Fruit fly (Drosophila melanogaster) whole organism, embryonic: ENCODE measurements around the gene Ptpmeg2.
A peak's percentile ranks its signal among the peaks of the same experiment; 100 is the strongest.

Experiments used
- ATbp ChIP-seq: fragments of 200-800 bp; sonication (Bioruptor generic); optimal IDR thresholded peaks from 2 replicates; lab custom pipeline; 2017; ENCODE audit warnings: missing biosample characterization, mild to moderate bottlenecking, missing genetic modification characterization, missing genetic modification reagents
- Abd-B ChIP-seq: fragments of 200-800 bp; sonication (Bioruptor generic); optimal IDR thresholded peaks from 2 replicates; lab custom pipeline; 2018; ENCODE audit warnings: missing biosample characterization, mild to moderate bottlenecking, missing genetic modification characterization, moderate library complexity
- Atf-2 ChIP-seq: fragments of 200-800 bp; sonication (Bioruptor generic); optimal IDR thresholded peaks from 2 replicates; lab custom pipeline; 2016; ENCODE audit warnings: missing biosample characterization, missing genetic modification characterization
- Atf6 ChIP-seq: fragments of 200-800 bp; sonication (Bioruptor generic); IDR thresholded peaks from 2 replicates; pipeline ENCODE4 v1.3.6; 2022; ENCODE audit warnings: missing biosample characterization, missing genetic modification characterization
- B-H2 ChIP-seq: fragments of 200-800 bp; sonication (Bioruptor generic); optimal IDR thresholded peaks from 2 replicates; lab custom pipeline; 2018; ENCODE audit warnings: missing biosample characterization, mild to moderate bottlenecking, missing genetic modification characterization
- BEAF-32 ChIP-seq: fragments of 200-800 bp; sonication (Bioruptor generic); optimal IDR thresholded peaks from 3 replicates; lab custom pipeline; 2017; ENCODE audit warnings: missing biosample characterization, missing genetic modification characterization, mild to moderate bottlenecking, moderate library complexity, missing genetic modification reagents
- CG11560 ChIP-seq: fragments of 200-800 bp; sonication (Bioruptor generic); IDR thresholded peaks from 3 replicates; pipeline ENCODE4 v1.3.6; 2022; ENCODE audit warnings: missing biosample characterization, missing genetic modification characterization
- CG12155 ChIP-seq: fragments of 200-800 bp; sonication (Bioruptor generic); optimal IDR thresholded peaks from 3 replicates; lab custom pipeline; 2016; ENCODE audit warnings: missing biosample characterization, missing genetic modification characterization
- CG13624 ChIP-seq: fragments of 200-800 bp; sonication (Bioruptor generic); optimal IDR thresholded peaks from 2 replicates; lab custom pipeline; 2016; ENCODE audit warnings: missing biosample characterization, missing genetic modification characterization
- CG15696 ChIP-seq: fragments of 200-800 bp; sonication (Bioruptor generic); optimal IDR thresholded peaks from 2 replicates; lab custom pipeline; 2019; ENCODE audit warnings: missing biosample characterization, mild to moderate bottlenecking, missing genetic modification characterization, moderate library complexity
- CG16779 ChIP-seq: fragments of 200-800 bp; sonication (Bioruptor generic); IDR thresholded peaks from 2 replicates; pipeline ENCODE4 v1.3.6; 2022; ENCODE audit warnings: missing biosample characterization, missing genetic modification characterization
- CG17802 ChIP-seq: fragments of 200-800 bp; sonication (Bioruptor generic); optimal IDR thresholded peaks from 2 replicates; lab custom pipeline; 2018; ENCODE audit warnings: missing biosample characterization, mild to moderate bottlenecking, missing genetic modification characterization, moderate library complexity
- CG18011 ChIP-seq: fragments of 200-800 bp; sonication (Bioruptor generic); optimal IDR thresholded peaks from 2 replicates; lab custom pipeline; 2017; ENCODE audit warnings: missing biosample characterization, missing genetic modification characterization, mild to moderate bottlenecking, moderate library complexity, missing genotype
- CG18599 ChIP-seq: fragments of 200-800 bp; sonication (Bioruptor generic); optimal IDR thresholded peaks from 3 replicates; lab custom pipeline; 2017; ENCODE audit warnings: missing biosample characterization, missing genetic modification characterization, mild to moderate bottlenecking, moderate library complexity, missing genetic modification reagents
- CG2199 ChIP-seq: fragments of 200-800 bp; sonication (Bioruptor generic); IDR thresholded peaks from 3 replicates; pipeline ENCODE4 v1.3.6; 2022; ENCODE audit warnings: missing biosample characterization, missing genetic modification characterization
- CG2889 ChIP-seq: fragments of 200-800 bp; sonication (Bioruptor generic); IDR thresholded peaks from 3 replicates; pipeline ENCODE4 v1.3.6; 2022; ENCODE audit warnings: missing biosample characterization, missing genetic modification characterization
- CG4360 ChIP-seq: fragments of 200-800 bp; sonication (Bioruptor generic); IDR thresholded peaks from 2 replicates; pipeline ENCODE4 v1.3.6; 2022; ENCODE audit warnings: missing biosample characterization, missing genetic modification characterization
- CG4617 ChIP-seq: fragments of 200-800 bp; sonication (Bioruptor generic); optimal IDR thresholded peaks from 3 replicates; lab custom pipeline; 2016; ENCODE audit warnings: missing biosample characterization, missing genetic modification characterization, borderline replicate concordance
- CG8944 ChIP-seq: fragments of 200-800 bp; sonication (Bioruptor generic); optimal IDR thresholded peaks from 3 replicates; lab custom pipeline; 2016; ENCODE audit warnings: missing biosample characterization, missing genetic modification characterization
- Deaf1 ChIP-seq: fragments of 200-800 bp; optimal IDR thresholded peaks from 3 replicates; lab custom pipeline; 2019; ENCODE audit warnings: missing biosample characterization, mild to moderate bottlenecking, missing genetic modification characterization, moderate library complexity
- Dfd ChIP-seq, 2 experiments: fragments of >200 bp; optimal IDR thresholded peaks; 2 replicates each; lab custom pipeline; 2017; ENCODE audit warnings: missing biosample characterization in 2 of 2, missing genetic modification characterization in 2 of 2
- Dref ChIP-seq: fragments of 200-800 bp; sonication (Bioruptor generic); IDR thresholded peaks from 2 replicates; pipeline ENCODE4 v1.3.6; 2022; ENCODE audit warnings: missing biosample characterization, missing genetic modification characterization
- Drgx ChIP-seq: fragments of 200-800 bp; sonication (Bioruptor generic); IDR thresholded peaks from 2 replicates; pipeline ENCODE4 v1.3.6; 2022; ENCODE audit warnings: missing biosample characterization, missing genetic modification characterization
- ERR ChIP-seq: fragments of 200-800 bp; sonication (Bioruptor generic); optimal IDR thresholded peaks from 2 replicates; lab custom pipeline; 2016; ENCODE audit warnings: missing biosample characterization, missing genetic modification characterization
- Elba2 ChIP-seq: fragments of 200-800 bp; sonication (Bioruptor generic); optimal IDR thresholded peaks from 3 replicates; lab custom pipeline; 2016; ENCODE audit warnings: missing biosample characterization, missing genetic modification characterization
- Gsc ChIP-seq: fragments of 200-800 bp; sonication (Bioruptor generic); IDR thresholded peaks from 2 replicates; pipeline ENCODE4 v1.3.6; 2022; ENCODE audit warnings: missing biosample characterization, missing genetic modification characterization
- HLH4C ChIP-seq: fragments of 200-800 bp; sonication (Bioruptor generic); IDR thresholded peaks from 3 replicates; pipeline ENCODE4 v1.3.6; 2022; ENCODE audit warnings: missing biosample characterization, missing genetic modification characterization; ENCODE audit not compliant: partially characterized antibody
- Hand ChIP-seq: fragments of 200-800 bp; sonication (Bioruptor generic); optimal IDR thresholded peaks from 2 replicates; lab custom pipeline; 2017; ENCODE audit warnings: mild to moderate bottlenecking, missing biosample characterization, missing genetic modification reagents, missing genetic modification characterization
- Lpt ChIP-seq: fragments of >200 bp; optimal IDR thresholded peaks from 2 replicates; lab custom pipeline; 2018; ENCODE audit warnings: missing biosample characterization, missing genetic modification characterization
- Rfx ChIP-seq: fragments of 200-800 bp; sonication (Bioruptor generic); IDR thresholded peaks from 2 replicates; pipeline ENCODE4 v1.3.6; 2022; ENCODE audit warnings: missing biosample characterization, missing genetic modification characterization
- abd-A ChIP-seq: fragments of 200-800 bp; sonication (Bioruptor generic); optimal IDR thresholded peaks from 3 replicates; lab custom pipeline; 2019; ENCODE audit warnings: missing biosample characterization, mild to moderate bottlenecking, missing genetic modification characterization, moderate library complexity
- ap ChIP-seq: fragments of 200-800 bp; sonication (Bioruptor generic); IDR thresholded peaks from 2 replicates; pipeline ENCODE4 v1.3.6; 2022; ENCODE audit warnings: missing biosample characterization, missing genetic modification characterization
- btn ChIP-seq: fragments of 200-800 bp; sonication (Bioruptor generic); optimal IDR thresholded peaks from 2 replicates; lab custom pipeline; 2016; ENCODE audit warnings: missing biosample characterization, missing genetic modification characterization
- dm ChIP-seq: fragments of 200-800 bp; sonication (Bioruptor generic); optimal IDR thresholded peaks from 3 replicates; lab custom pipeline; 2016; ENCODE audit warnings: missing biosample characterization, missing genetic modification characterization
- fd102C ChIP-seq: fragments of 200-800 bp; sonication (Bioruptor generic); optimal IDR thresholded peaks from 2 replicates; lab custom pipeline; 2018; ENCODE audit warnings: missing biosample characterization, mild to moderate bottlenecking, missing genetic modification characterization, moderate library complexity
- ftz-f1 ChIP-seq: fragments of 200-800 bp; sonication (Bioruptor generic); optimal IDR thresholded peaks from 2 replicates; lab custom pipeline; 2016; ENCODE audit warnings: missing biosample characterization, missing genetic modification characterization
- h ChIP-seq: fragments of >200 bp; optimal IDR thresholded peaks from 2 replicates; lab custom pipeline; 2017
- ham ChIP-seq: fragments of 200-800 bp; sonication (Bioruptor generic); IDR thresholded peaks from 2 replicates; pipeline ENCODE4 v1.3.6; 2022; ENCODE audit warnings: missing biosample characterization, missing genetic modification characterization
- jumu ChIP-seq: fragments of 200-800 bp; sonication (Bioruptor generic); optimal IDR thresholded peaks from 3 replicates; lab custom pipeline; 2016; ENCODE audit warnings: missing biosample characterization, missing genetic modification characterization
- lab ChIP-seq: fragments of 200-800 bp; sonication (Bioruptor generic); optimal IDR thresholded peaks from 3 replicates; lab custom pipeline; 2017; ENCODE audit warnings: missing biosample characterization, missing genetic modification characterization, mild to moderate bottlenecking, moderate library complexity, missing genetic modification reagents
- mld ChIP-seq: fragments of 200-800 bp; sonication (Bioruptor generic); IDR thresholded peaks from 3 replicates; pipeline ENCODE4 v1.3.6; 2022; ENCODE audit warnings: missing biosample characterization, missing genetic modification characterization; ENCODE audit not compliant: partially characterized antibody
- pb ChIP-seq: fragments of 200-800 bp; sonication (Bioruptor generic); optimal IDR thresholded peaks from 3 replicates; lab custom pipeline; 2016; ENCODE audit warnings: missing biosample characterization, missing genetic modification characterization
- phol ChIP-seq: fragments of 200-800 bp; sonication (Bioruptor generic); optimal IDR thresholded peaks from 3 replicates; lab custom pipeline; 2018; ENCODE audit warnings: missing biosample characterization, mild to moderate bottlenecking, missing genetic modification characterization, moderate library complexity
- run ChIP-seq: fragments of 200-800 bp; sonication (Bioruptor generic); optimal IDR thresholded peaks from 3 replicates; lab custom pipeline; 2018; ENCODE audit warnings: missing biosample characterization, mild to moderate bottlenecking, missing genetic modification characterization
- sens-2 ChIP-seq: fragments of 200-800 bp; sonication (Bioruptor generic); IDR thresholded peaks from 2 replicates; pipeline ENCODE4 v1.3.6; 2022; ENCODE audit warnings: missing biosample characterization, missing genetic modification characterization
- sqz ChIP-seq: fragments of 200-800 bp; sonication (Bioruptor generic); optimal IDR thresholded peaks from 3 replicates; lab custom pipeline; 2018; ENCODE audit warnings: missing biosample characterization, mild to moderate bottlenecking, missing genetic modification characterization
- toy ChIP-seq: fragments of 200-800 bp; sonication (Bioruptor generic); IDR thresholded peaks from 2 replicates; pipeline ENCODE4 v1.3.6; 2022; ENCODE audit warnings: missing biosample characterization, missing genetic modification characterization
- twi ChIP-seq: fragments of 200-800 bp; optimal IDR thresholded peaks from 2 replicates; lab custom pipeline; 2019; ENCODE audit warnings: missing biosample characterization, mild to moderate bottlenecking, missing genetic modification characterization, moderate library complexity
- usp ChIP-seq: fragments of >200 bp; optimal IDR thresholded peaks from 2 replicates; lab custom pipeline; 2017; ENCODE audit warnings: missing biosample characterization, missing genetic modification characterization
- wdn ChIP-seq: fragments of 200-800 bp; sonication (Bioruptor generic); IDR thresholded peaks from 2 replicates; pipeline ENCODE4 v1.3.6; 2022; ENCODE audit warnings: missing biosample characterization, missing genetic modification characterization
- z ChIP-seq: fragments of 200-800 bp; sonication (Bioruptor generic); IDR thresholded peaks from 3 replicates; pipeline ENCODE4 v1.3.6; 2022; ENCODE audit warnings: missing biosample characterization, missing genetic modification characterization
- zfh1 ChIP-seq: fragments of 200-800 bp; sonication (Bioruptor generic); IDR thresholded peaks from 3 replicates; pipeline ENCODE4 v1.3.6; 2022; ENCODE audit warnings: missing biosample characterization, missing genetic modification characterization

The Ptpmeg2 gene

dm6 chrX:9646022-9646421 lies 12.9 kb downstream of the Ptpmeg2 start (continued):
- TF ChIP-seq CG2199 (GFP tag; lab: Robert Waterston, UW), result peak; percentile 93
- peak; percentile 73 for TF ChIP-seq Deaf1
- TF ChIP-seq ham (GFP tag; lab: Robert Waterston, UW), result peak; percentile 80
- peak; percentile 96 for TF ChIP-seq Atf-2 (GFP tag; lab: Kevin White, UChicago)
- TF ChIP-seq Gsc (GFP tag; lab: Robert Waterston, UW), result peak; percentile 91
- peak; percentile 97 for TF ChIP-seq Atf6 (GFP tag; lab: Robert Waterston, UW)
- TF ChIP-seq phol (tag; lab: Kevin White, UChicago), result peak; percentile 94
- TF ChIP-seq Rfx (GFP tag; lab: Robert Waterston, UW), result peak; percentile 97
- TF ChIP-seq CG8944 (GFP tag; lab: Kevin White, UChicago), result peak; percentile 98
- TF ChIP-seq CG12155, result peak; percentile 93
- TF ChIP-seq Dfd (GFP tag; optimal IDR thresholded peaks at IDR 0.05; lab: Kevin White, UChicago), result no peak
- TF ChIP-seq CG2889 (GFP tag; lab: Robert Waterston, UW), result peak; percentile 96
- TF ChIP-seq run (tag; lab: Kevin White, UChicago), result peak; percentile 96
- peak; percentile 45 for TF ChIP-seq Elba2 (GFP tag; lab: Kevin White, UChicago)
- peak; percentile 79 for TF ChIP-seq z (GFP tag; lab: Robert Waterston, UW)
- TF ChIP-seq ap (GFP tag; lab: Robert Waterston, UW), result peak; percentile 95
- peak; percentile 98 for TF ChIP-seq jumu
- TF ChIP-seq CG11560 (tag; lab: Robert Waterston, UW), result peak; percentile 86
- TF ChIP-seq BEAF-32, result peak; percentile 11
- TF ChIP-seq CG15696, result peak; percentile 90
- TF ChIP-seq CG16779 (GFP tag; lab: Robert Waterston, UW), result peak; percentile 94
- peak; percentile 96 for TF ChIP-seq ERR (GFP tag; lab: Kevin White, UChicago)
- no peak for TF ChIP-seq mld
- TF ChIP-seq CG4617 (GFP tag; lab: Kevin White, UChicago), result peak; percentile 92
- TF ChIP-seq ftz-f1, result peak; percentile 77
- peak; percentile 98 for TF ChIP-seq sens-2 (GFP tag; lab: Robert Waterston, UW)
- peak; percentile 35 for TF ChIP-seq Dref
- peak; percentile 90 for TF ChIP-seq twi (tag; lab: Kevin White, UChicago)
- no peak for TF ChIP-seq Lpt (GFP tag; lab: Kevin White, UChicago)
- TF ChIP-seq h (lab: Kevin White, UChicago), result no peak
- TF ChIP-seq CG13624 (GFP tag; lab: Kevin White, UChicago), result peak; percentile 96
- peak; percentile 84 for TF ChIP-seq CG4360 (GFP tag; lab: Robert Waterston, UW)
- TF ChIP-seq fd102C (GFP tag; lab: Kevin White, UChicago), result peak; percentile 78
- TF ChIP-seq Hand (GFP tag; lab: Kevin White, UChicago), result peak; percentile 90
- TF ChIP-seq HLH4C (GFP tag; lab: Robert Waterston, UW), result no peak
- peak; percentile 98 for TF ChIP-seq Drgx
- peak; percentile 93 for TF ChIP-seq Abd-B (GFP tag; lab: Kevin White, UChicago)
- peak; percentile 83 for TF ChIP-seq CG18011 (GFP tag; lab: Kevin White, UChicago)
- peak; percentile 50 for TF ChIP-seq abd-A (tag; lab: Kevin White, UChicago)
- TF ChIP-seq CG18599 (GFP tag; lab: Kevin White, UChicago), result peak; percentile 97
- no peak for TF ChIP-seq usp (GFP tag; lab: Kevin White, UChicago)
- TF ChIP-seq wdn (GFP tag; lab: Robert Waterston, UW), result peak; percentile 93
- peak; percentile 97 for TF ChIP-seq ATbp (GFP tag; lab: Kevin White, UChicago)
- TF ChIP-seq dm (GFP tag; lab: Kevin White, UChicago), result peak; percentile 95
- TF ChIP-seq zfh1 (GFP tag; lab: Robert Waterston, UW), result peak; percentile 99
- TF ChIP-seq B-H2 (GFP tag; lab: Kevin White, UChicago), result peak; percentile 85
- TF ChIP-seq CG17802 (tag; lab: Kevin White, UChicago), result peak; percentile 88
- TF ChIP-seq lab (GFP tag; lab: Kevin White, UChicago), result peak; percentile 98
- peak; percentile 98 for TF ChIP-seq pb (GFP tag; lab: Kevin White, UChicago)
- peak; percentile 89 for TF ChIP-seq toy (GFP tag; lab: Robert Waterston, UW)
- TF ChIP-seq sqz (GFP tag; lab: Kevin White, UChicago), result peak; percentile 93
- TF ChIP-seq btn (GFP tag; lab: Kevin White, UChicago), result peak; percentile 98
